Worm (Caenorhabditis elegans) whole organism, midembryonic: Measurements from ENCODE around the gene mttu-1.

Source experiments
- T22C8.4 ChIP-seq: fragments of 200-800 bp; sonication (Bioruptor generic); IDR thresholded peaks from 2 replicates; pipeline ENCODE4 v1.3.6; 2022; ENCODE audit warnings: missing genetic modification characterization, missing compliant biosample characterization
- cog-1 ChIP-seq: sonication (generic microtip); optimal IDR thresholded peaks from 2 replicates; lab custom pipeline; 2016; ENCODE audit warnings: missing genetic modification characterization, missing compliant biosample characterization
- flt-1 ChIP-seq: fragments of 200-800 bp; sonication (Bioruptor generic); IDR thresholded peaks from 2 replicates; pipeline ENCODE4 v1.3.6; 2022; ENCODE audit warnings: missing genetic modification characterization, missing compliant biosample characterization
- ref-1 ChIP-seq: fragments of 200-800 bp; sonication (Bioruptor generic); conservative IDR thresholded peaks from 2 replicates; pipeline ENCODE4 v1.3.6; 2022; ENCODE audit warnings: missing genetic modification reagents, missing genetic modification characterization, missing compliant biosample characterization
- ztf-29 ChIP-seq: fragments of 200-800 bp; sonication (Bioruptor generic); IDR thresholded peaks from 2 replicates; pipeline ENCODE4 v1.3.6; 2022; ENCODE audit warnings: missing genetic modification reagents, missing genetic modification characterization, missing compliant biosample characterization

DNA sequence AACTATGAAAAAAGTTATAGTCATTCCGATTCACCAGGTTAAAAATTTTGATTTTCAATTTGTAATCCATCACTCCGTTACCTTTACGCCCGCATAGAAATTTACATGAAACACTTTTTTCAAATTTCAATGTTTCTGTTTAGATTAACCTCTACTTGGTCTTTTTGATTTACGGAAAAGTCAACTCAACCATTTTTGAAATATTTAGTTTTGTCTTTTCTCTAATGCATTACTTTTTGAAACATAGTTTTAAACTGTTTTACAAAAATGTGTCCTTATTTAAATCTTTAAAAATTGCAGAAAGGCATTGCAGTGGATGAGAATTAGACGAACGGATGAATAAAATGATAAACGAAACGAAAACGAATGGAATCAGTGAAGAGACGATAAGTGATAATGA is 23.5 kb downstream of the mttu-1 start, which contains the start of gene gtl-2:
- no peak for TF ChIP-seq flt-1
- TF ChIP-seq T22C8.4 (GFP tag; lab: Robert Waterston, UW), result no peak
- TF ChIP-seq ref-1, result no peak
- no peak for TF ChIP-seq cog-1
- no peak for TF ChIP-seq ztf-29
